Worm (Caenorhabditis elegans) whole organism, mixed stage, embryonic: ENCODE results near the gene acbp-4.

Source experiments
- blmp-1 ChIP-seq: fragments of 150-350 bp; optimal IDR thresholded peaks from 2 replicates; lab custom pipeline; 2014; ENCODE audit warnings: missing biosample characterization, missing genetic modification characterization
- ces-1 ChIP-seq: fragments of 150-350 bp; optimal IDR thresholded peaks from 2 replicates; lab custom pipeline; 2014; ENCODE audit warnings: missing biosample characterization, missing genetic modification reagents, missing genetic modification characterization
- ham-2 ChIP-seq: fragments of 200-800 bp; sonication (Bioruptor generic); optimal IDR thresholded peaks from 2 replicates; lab custom pipeline; 2018; ENCODE audit warnings: mild to moderate bottlenecking, missing genetic modification characterization, missing compliant biosample characterization
- lin-13 ChIP-seq: fragments of 150-350 bp; optimal IDR thresholded peaks from 2 replicates; lab custom pipeline; 2014; ENCODE audit warnings: missing biosample characterization, missing genetic modification characterization

DNA sequence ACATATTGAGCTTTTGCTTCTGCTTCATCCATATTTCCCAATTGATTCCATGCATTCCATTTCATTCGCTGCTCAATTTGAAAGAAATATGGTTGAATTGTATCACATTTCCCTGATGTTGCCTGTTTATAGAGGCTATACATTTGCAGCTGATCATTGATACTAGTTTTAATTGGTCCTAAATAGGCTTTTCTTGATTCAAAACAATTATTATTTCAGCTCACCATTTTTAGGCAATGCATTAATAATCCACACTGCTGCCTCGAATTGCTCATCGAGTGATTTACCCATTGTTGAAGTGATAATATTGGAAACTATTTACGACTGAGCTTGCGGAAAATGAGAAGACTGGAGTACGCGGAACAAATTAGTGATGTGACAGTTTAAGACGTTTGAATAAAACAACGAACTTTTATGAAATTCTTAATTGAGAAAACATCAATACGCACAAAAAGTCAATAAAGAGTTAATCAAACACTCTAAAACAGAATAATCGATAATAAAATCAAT is at the start of gene acbp-4:
- TF ChIP-seq lin-13 (tag; lab: Kevin White, UChicago) = no peak
- no peak for TF ChIP-seq ham-2 (GFP tag; lab: Kevin White, UChicago)
- TF ChIP-seq blmp-1 (tag; lab: Kevin White, UChicago) = no peak
- no peak for TF ChIP-seq ces-1 (GFP tag; lab: Kevin White, UChicago)
